Fruit fly (Drosophila melanogaster) whole organism, wandering third instar larva: ENCODE data around the gene Zip99C.

Experiments
- OdsH ChIP-seq: fragments of 200-800 bp; sonication (Bioruptor generic); optimal IDR thresholded peaks from 2 replicates; lab custom pipeline; 2016; ENCODE audit warnings: missing biosample characterization, mild to moderate bottlenecking, missing genetic modification characterization
- Sp1 ChIP-seq: fragments of 200-800 bp; sonication (Bioruptor generic); optimal IDR thresholded peaks from 3 replicates; lab custom pipeline; 2019; ENCODE audit warnings: missing biosample characterization, mild to moderate bottlenecking, missing genetic modification characterization, moderate library complexity
- br ChIP-seq: fragments of 200-800 bp; sonication (Bioruptor generic); optimal IDR thresholded peaks from 2 replicates; lab custom pipeline; 2016; ENCODE audit warnings: missing biosample characterization, missing genetic modification characterization
- h ChIP-seq: fragments of 200-800 bp; sonication (Bioruptor generic); optimal IDR thresholded peaks from 3 replicates; lab custom pipeline; 2016; ENCODE audit warnings: missing biosample characterization, mild to moderate bottlenecking, missing genetic modification characterization
- jim ChIP-seq: fragments of 175-275, 200-325 bp; sonication (Bioruptor generic); optimal IDR thresholded peaks from 2 replicates; lab custom pipeline; 2016; ENCODE audit warnings: missing biosample characterization, mild to moderate bottlenecking, missing genetic modification characterization
- pan ChIP-seq: fragments of >200 bp; optimal IDR thresholded peaks from 2 replicates; lab custom pipeline; 2017
- psq ChIP-seq: fragments of 200-800 bp; sonication (Bioruptor generic); optimal IDR thresholded peaks from 3 replicates; lab custom pipeline; 2017; ENCODE audit warnings: missing biosample characterization, mild to moderate bottlenecking, missing genetic modification characterization, moderate library complexity

DNA sequence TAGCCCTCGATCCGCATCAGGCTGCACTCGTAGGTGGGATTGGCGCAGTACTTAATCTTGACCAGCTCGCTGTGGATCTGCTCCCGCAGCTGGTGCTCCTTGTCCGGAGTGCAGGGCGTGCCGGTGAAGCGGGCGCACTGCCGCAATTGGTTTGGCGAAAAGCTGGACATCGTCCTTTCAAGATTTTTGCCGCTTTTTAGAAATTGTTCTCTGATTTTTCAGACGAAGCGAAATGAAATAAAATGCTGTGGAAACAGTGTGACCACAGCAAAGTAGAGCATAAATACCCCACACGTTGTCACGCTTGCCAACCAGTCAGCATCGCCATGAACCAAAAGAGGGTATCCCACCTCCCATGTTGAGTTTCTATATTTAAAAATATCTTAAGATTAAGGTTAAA, 11.5 kb downstream of the Zip99C start, which contains the start of gene dgt1:
- TF ChIP-seq h (GFP tag; lab: Kevin White, UChicago) (no peak), pan (lab: Kevin White, UChicago) (no peak), Sp1 (GFP tag; lab: Kevin White, UChicago) (no peak), br (GFP tag; lab: Kevin White, UChicago) (no peak), OdsH (GFP tag; lab: Kevin White, UChicago) (no peak), psq (GFP tag; lab: Kevin White, UChicago) (no peak), jim (GFP tag; lab: Kevin White, UChicago) (no peak)
